Worm (Caenorhabditis elegans) whole organism, L3 larva: Measurements from ENCODE around the gene hmp-1.
A peak's percentile ranks its signal among the peaks of the same experiment; 100 is the strongest.

Experiments
- R02D3.7 ChIP-seq: fragments of 150-350 bp; optimal IDR thresholded peaks from 2 replicates; lab custom pipeline; 2014; ENCODE audit warnings: missing biosample characterization, missing genetic modification characterization
- ZK546.5 ChIP-seq: sonication (generic microtip); optimal IDR thresholded peaks from 2 replicates; lab custom pipeline; 2017; ENCODE audit warnings: missing biosample characterization, missing genetic modification characterization
- aly-2 ChIP-seq: fragments of 150-350 bp; optimal IDR thresholded peaks from 2 replicates; lab custom pipeline; 2014; ENCODE audit warnings: missing biosample characterization, missing genetic modification characterization
- ceh-16 ChIP-seq: sonication (generic microtip); optimal IDR thresholded peaks from 2 replicates; lab custom pipeline; 2017; ENCODE audit warnings: missing biosample characterization, missing genetic modification characterization
- ceh-82 ChIP-seq: fragments of 150-350 bp; optimal IDR thresholded peaks from 2 replicates; lab custom pipeline; 2014; ENCODE audit warnings: missing biosample characterization, missing genetic modification characterization
- daf-12 ChIP-seq: fragments of 150-350 bp; optimal IDR thresholded peaks from 2 replicates; lab custom pipeline; 2014; ENCODE audit warnings: missing biosample characterization, missing genetic modification reagents, missing genetic modification characterization
- egl-27 ChIP-seq: sonication (generic microtip); optimal IDR thresholded peaks from 4 replicates; lab custom pipeline; 2017; ENCODE audit warnings: missing biosample characterization, missing genetic modification reagents, missing genetic modification characterization
- egl-5 ChIP-seq: fragments of 150-350 bp; optimal IDR thresholded peaks from 2 replicates; lab custom pipeline; 2017; ENCODE audit warnings: missing biosample characterization, missing genetic modification reagents, missing genetic modification characterization, inconsistent platforms
- elt-2 ChIP-seq: sonication (generic microtip); optimal IDR thresholded peaks from 2 replicates; lab custom pipeline; 2016; ENCODE audit warnings: missing genetic modification reagents, mild to moderate bottlenecking, missing genetic modification characterization, missing compliant biosample characterization
- elt-3 ChIP-seq, 3 experiments: fragments of 150-350 bp in 1 of 3; sonication (generic microtip) in 2 of 3; optimal IDR thresholded peaks; 2 replicates in 2 of 3; 4 replicates in 1 of 3; lab custom pipeline; 2014 to 2017; ENCODE audit warnings: missing biosample characterization in 3 of 3, missing genetic modification characterization in 3 of 3
- fkh-10 ChIP-seq: sonication (generic microtip); optimal IDR thresholded peaks from 2 replicates; lab custom pipeline; 2017; ENCODE audit warnings: missing biosample characterization, missing genetic modification reagents, missing genetic modification characterization
- fos-1 ChIP-seq: fragments of 150-350 bp; optimal IDR thresholded peaks from 2 replicates; lab custom pipeline; 2014; ENCODE audit warnings: missing biosample characterization, missing genetic modification characterization
- hmg-11 ChIP-seq: sonication (generic microtip); optimal IDR thresholded peaks from 2 replicates; lab custom pipeline; 2016; ENCODE audit warnings: missing genetic modification characterization, missing compliant biosample characterization
- jun-1 ChIP-seq: fragments of 150-350 bp; optimal IDR thresholded peaks from 2 replicates; lab custom pipeline; 2014; ENCODE audit warnings: missing biosample characterization, missing genetic modification reagents, missing genetic modification characterization
- lin-15B ChIP-seq: fragments of 150-350 bp; optimal IDR thresholded peaks from 2 replicates; lab custom pipeline; 2014; ENCODE audit warnings: missing biosample characterization, missing genetic modification characterization
- lin-39 ChIP-seq: fragments of 150-350 bp; optimal IDR thresholded peaks from 2 replicates; lab custom pipeline; 2018; ENCODE audit warnings: missing biosample characterization, missing genetic modification reagents, missing genetic modification characterization
- lsy-12 ChIP-seq: sonication (generic microtip); optimal IDR thresholded peaks from 2 replicates; lab custom pipeline; 2016; ENCODE audit warnings: mild to moderate bottlenecking, missing genetic modification characterization, missing compliant biosample characterization
- mdl-1 ChIP-seq: fragments of 150-350 bp; optimal IDR thresholded peaks from 2 replicates; lab custom pipeline; 2014; ENCODE audit warnings: missing biosample characterization, missing genetic modification characterization
- mml-1 ChIP-seq: fragments of 150-350 bp; sonication (generic microtip); optimal IDR thresholded peaks from 3 replicates; lab custom pipeline; 2014; ENCODE audit warnings: missing biosample characterization, missing genetic modification characterization
- nhr-11 ChIP-seq: fragments of 150-350 bp; optimal IDR thresholded peaks from 2 replicates; lab custom pipeline; 2014; ENCODE audit warnings: missing biosample characterization, missing genetic modification characterization
- nhr-25 ChIP-seq: sonication (generic microtip); optimal IDR thresholded peaks from 2 replicates; lab custom pipeline; 2017; ENCODE audit warnings: missing biosample characterization, missing genetic modification characterization
- nhr-28 ChIP-seq: fragments of 150-350 bp; optimal IDR thresholded peaks from 2 replicates; lab custom pipeline; 2014; ENCODE audit warnings: missing biosample characterization, missing genetic modification characterization
- nhr-43 ChIP-seq: sonication (generic microtip); optimal IDR thresholded peaks from 2 replicates; lab custom pipeline; 2016; ENCODE audit warnings: mild to moderate bottlenecking, missing genetic modification characterization, missing compliant biosample characterization; ENCODE audit not compliant: poor library complexity, severe bottlenecking
- nhr-67 ChIP-seq: fragments of 150-350 bp; optimal IDR thresholded peaks from 2 replicates; lab custom pipeline; 2014; ENCODE audit warnings: missing biosample characterization, missing genetic modification characterization
- nhr-76 ChIP-seq: fragments of 150-350 bp; sonication (generic microtip); optimal IDR thresholded peaks from 5 replicates; lab custom pipeline; 2014; ENCODE audit warnings: missing biosample characterization, missing genetic modification characterization
- nhr-77 ChIP-seq: fragments of 150-350 bp; optimal IDR thresholded peaks from 2 replicates; lab custom pipeline; 2014; ENCODE audit warnings: missing biosample characterization, missing genetic modification characterization
- pha-4 ChIP-seq: fragments of 150-350 bp; optimal IDR thresholded peaks from 2 replicates; lab custom pipeline; 2014; ENCODE audit warnings: missing biosample characterization, missing genetic modification reagents, missing genetic modification characterization
- pqm-1 ChIP-seq: fragments of 150-350 bp; optimal IDR thresholded peaks from 2 replicates; lab custom pipeline; 2017; ENCODE audit warnings: missing biosample characterization, missing genetic modification characterization, inconsistent platforms
- sea-2 ChIP-seq: fragments of 150-350 bp; sonication (generic microtip); optimal IDR thresholded peaks from 4 replicates; lab custom pipeline; 2014; ENCODE audit warnings: missing biosample characterization, missing genetic modification reagents, missing genetic modification characterization
- skn-1 ChIP-seq: fragments of 150-350 bp; optimal IDR thresholded peaks from 2 replicates; lab custom pipeline; 2014; ENCODE audit warnings: missing biosample characterization, missing genetic modification characterization
- snpc-4 ChIP-seq: fragments of 150-350 bp; optimal IDR thresholded peaks from 2 replicates; lab custom pipeline; 2014; ENCODE audit warnings: missing biosample characterization, missing genetic modification characterization
- tbx-2 ChIP-seq: sonication (generic microtip); optimal IDR thresholded peaks from 2 replicates; lab custom pipeline; 2016; ENCODE audit warnings: mild to moderate bottlenecking, missing genetic modification characterization, missing compliant biosample characterization
- unc-39 ChIP-seq: sonication (generic microtip); optimal IDR thresholded peaks from 4 replicates; lab custom pipeline; 2017; ENCODE audit warnings: missing biosample characterization, missing genetic modification characterization
- unc-62 ChIP-seq: fragments of 150-350 bp; sonication (generic microtip); optimal IDR thresholded peaks from 4 replicates; lab custom pipeline; 2014; ENCODE audit warnings: missing biosample characterization, missing genetic modification reagents, missing genetic modification characterization
- zag-1 ChIP-seq: fragments of 150-350 bp; optimal IDR thresholded peaks from 2 replicates; lab custom pipeline; 2014; ENCODE audit warnings: missing biosample characterization, missing genetic modification characterization
- ztf-4 ChIP-seq: fragments of 150-350 bp; optimal IDR thresholded peaks from 2 replicates; lab custom pipeline; 2014; ENCODE audit warnings: missing biosample characterization, missing genetic modification characterization

Gene hmp-1

ce11 chrV:11876657-11877056 is 31.0 kb downstream of the hmp-1 start:
- no peak for TF ChIP-seq tbx-2
- TF ChIP-seq snpc-4 (tag; lab: Kevin White, UChicago): no peak
- TF ChIP-seq pqm-1 (tag; lab: Kevin White, UChicago): no peak
- no peak for TF ChIP-seq aly-2 (tag; lab: Kevin White, UChicago)
- TF ChIP-seq mml-1: no peak
- no peak for TF ChIP-seq nhr-25 (tag; lab: Kevin White, UChicago)
- no peak for TF ChIP-seq zag-1
- no peak for TF ChIP-seq elt-3 (tag; optimal IDR thresholded peaks at IDR 0.05; lab: Kevin White, UChicago)
- TF ChIP-seq skn-1 (tag; lab: Kevin White, UChicago): no peak
- TF ChIP-seq ceh-16 (tag; lab: Kevin White, UChicago): no peak
- TF ChIP-seq ZK546.5 (tag; lab: Kevin White, UChicago): no peak
- no peak for TF ChIP-seq fos-1 (tag; lab: Kevin White, UChicago)
- TF ChIP-seq jun-1 (tag; lab: Kevin White, UChicago): no peak
- TF ChIP-seq, all 47 proteins: peak for 0

- TF ChIP-seq unc-62 (GFP tag; lab: Kevin White, UChicago): no peak
- no peak for TF ChIP-seq lin-15B (tag; lab: Kevin White, UChicago)
- TF ChIP-seq sea-2 (GFP tag; lab: Kevin White, UChicago): no peak
- no peak for TF ChIP-seq jun-1 (tag; lab: Kevin White, UChicago)
- no peak for TF ChIP-seq nhr-11 (tag; lab: Kevin White, UChicago)
- TF ChIP-seq fos-1 (tag; lab: Kevin White, UChicago): no peak
- TF ChIP-seq daf-12 (tag; lab: Kevin White, UChicago): no peak
- no peak for TF ChIP-seq hmg-11 (tag; lab: Kevin White, UChicago)
- TF ChIP-seq fkh-10 (GFP tag; lab: Kevin White, UChicago): no peak
- TF ChIP-seq mdl-1 (tag; lab: Kevin White, UChicago): no peak
- TF ChIP-seq lin-39 (tag; lab: Kevin White, UChicago): no peak
- no peak for TF ChIP-seq egl-27 (tag; lab: Kevin White, UChicago)
- no peak for TF ChIP-seq egl-5 (tag; lab: Kevin White, UChicago)
- TF ChIP-seq ceh-82 (tag; lab: Kevin White, UChicago): no peak
- no peak for TF ChIP-seq zag-1
- TF ChIP-seq ztf-4 (tag; lab: Kevin White, UChicago): no peak
Measured at ce11 chrV:11879732-11880131, 34.1 kb downstream of the hmp-1 start, which contains the start of gene sulp-5. Gene sulp-5 (plus strand): TSS chrV:11880032.

- TF ChIP-seq ztf-4 (tag; lab: Kevin White, UChicago) (no peak), R02D3.7 (no peak), ZK546.5 (tag; lab: Kevin White, UChicago) (no peak), nhr-11 (tag; lab: Kevin White, UChicago) (no peak), fkh-10 (GFP tag; lab: Kevin White, UChicago) (no peak), nhr-77 (tag; lab: Kevin White, UChicago) (no peak), nhr-67 (no peak), sea-2 (GFP tag; lab: Kevin White, UChicago) (no peak), lin-15B (tag; lab: Kevin White, UChicago) (no peak), nhr-76 (tag; lab: Kevin White, UChicago) (no peak), lsy-12 (tag; lab: Kevin White, UChicago) (no peak), nhr-28 (tag; lab: Kevin White, UChicago) (no peak), elt-3 (tag; optimal IDR thresholded peaks at IDR 0.05; lab: Kevin White, UChicago) (no peak), nhr-43 (tag; lab: Kevin White, UChicago) (no peak), pha-4 (no peak), ceh-82 (tag; lab: Kevin White, UChicago) (no peak)
Measured at ce11 chrV:11883215-11883614, 37.5 kb downstream of the hmp-1 start.

ce11 chrV:11885087-11885486 is 39.4 kb downstream of the hmp-1 start:
- TF ChIP-seq elt-2 (tag; lab: Kevin White, UChicago) (peak; percentile 32), pha-4 (peak; percentile 73), nhr-43 (tag; lab: Kevin White, UChicago) (no peak), unc-39 (tag; lab: Kevin White, UChicago) (no peak), zag-1 (no peak), jun-1 (tag; lab: Kevin White, UChicago) (peak; percentile 39), nhr-25 (tag; lab: Kevin White, UChicago) (no peak), unc-62 (GFP tag; lab: Kevin White, UChicago) (no peak), pqm-1 (tag; lab: Kevin White, UChicago) (peak; percentile 94)
